Worm (Caenorhabditis elegans) whole organism, young adult: ENCODE measurements around the gene grl-25.

Source experiments
- dpl-1 ChIP-seq: fragments of 150-350 bp; optimal IDR thresholded peaks from 2 replicates; lab custom pipeline; 2014; ENCODE audit warnings: missing biosample characterization, missing genetic modification reagents, missing genetic modification characterization
- fkh-3 ChIP-seq: sonication (generic microtip); optimal IDR thresholded peaks from 2 replicates; lab custom pipeline; 2016; ENCODE audit warnings: mild to moderate bottlenecking, missing genetic modification characterization, missing compliant biosample characterization
- pbrm-1 ChIP-seq: fragments of 200-800 bp; sonication (Bioruptor generic); IDR thresholded peaks from 2 replicates; pipeline ENCODE4 v1.3.6; 2022; ENCODE audit warnings: missing genetic modification reagents, missing genetic modification characterization, missing compliant biosample characterization
- snpc-4 ChIP-seq, 5 experiments: fragments of 150-350 bp in 1 of 5; sonication (generic microtip) in 4 of 5; optimal IDR thresholded peaks; 2 replicates each; lab custom pipeline; 2014 to 2018; ENCODE audit warnings: missing genetic modification characterization in 5 of 5, missing biosample characterization in 3 of 5, antibody characterized with exemption in 2 of 5, mild to moderate bottlenecking in 2 of 5, missing compliant biosample characterization in 2 of 5, missing genotype in 2 of 5, moderate library complexity in 2 of 5, missing genetic modification reagents in 1 of 5

ce11 chrIII:9001899-9002298 is 39.8 kb downstream of the grl-25 start, which contains the start of gene rpn-6.2:
- no peak for TF ChIP-seq fkh-3 (tag; lab: Kevin White, UChicago)
- no peak for TF ChIP-seq dpl-1 (GFP tag; lab: Kevin White, UChicago)
- TF ChIP-seq snpc-4 (GFP tag; optimal IDR thresholded peaks at IDR 0.05; lab: Kevin White, UChicago): no peak
- TF ChIP-seq snpc-4 (tag; optimal IDR thresholded peaks at IDR 0.05; lab: Kevin White, UChicago): no peak
- TF ChIP-seq pbrm-1 (GFP tag; lab: Robert Waterston, UW): no peak
